Worm (Caenorhabditis elegans) whole organism, L1 larva: ENCODE results near the gene srx-6.

Experiments used
- C04F5.9 ChIP-seq: sonication (generic microtip); optimal IDR thresholded peaks from 2 replicates; lab custom pipeline; 2016; ENCODE audit warnings: missing genetic modification characterization, missing compliant biosample characterization
- C16A3.4 ChIP-seq: fragments of 150-350 bp; optimal IDR thresholded peaks from 2 replicates; lab custom pipeline; 2014; ENCODE audit warnings: missing biosample characterization, missing genetic modification characterization
- Y116A8C.19 ChIP-seq: sonication (generic microtip); optimal IDR thresholded peaks from 2 replicates; lab custom pipeline; 2016; ENCODE audit warnings: missing compliant biosample characterization, missing genetic modification characterization, borderline replicate concordance
- ama-1 ChIP-seq: fragments of 150-350 bp; optimal IDR thresholded peaks from 2 replicates; lab custom pipeline; 2014
- ceh-63 ChIP-seq: fragments of 200-800 bp; sonication (Bioruptor generic); optimal IDR thresholded peaks from 2 replicates; lab custom pipeline; 2018; ENCODE audit warnings: mild to moderate bottlenecking, missing genetic modification characterization, missing compliant biosample characterization
- ceh-82 ChIP-seq, 3 experiments: fragments of 150-350 bp in 1 of 3; sonication (generic microtip) in 2 of 3; optimal IDR thresholded peaks; 2 replicates each; lab custom pipeline; 2014 to 2017; ENCODE audit warnings: missing biosample characterization in 3 of 3, missing genetic modification characterization in 3 of 3
- ceh-88 ChIP-seq: fragments of 200-800 bp; sonication (Bioruptor generic); IDR thresholded peaks from 2 replicates; pipeline ENCODE4 v1.3.6; 2022; ENCODE audit warnings: missing genetic modification characterization, missing compliant biosample characterization
- dpl-1 ChIP-seq, 3 experiments: fragments of 150-350 bp in 2 of 3; sonication (generic microtip) in 1 of 3; optimal IDR thresholded peaks; 2 replicates each; lab custom pipeline; 2014 to 2017; ENCODE audit warnings: missing biosample characterization in 3 of 3, missing genetic modification characterization in 3 of 3, missing genetic modification reagents in 3 of 3
- efl-1 ChIP-seq, 4 experiments: fragments of 150-350 bp; optimal IDR thresholded peaks in 3 of 4; peaks in 1 of 4; 1 replicate in 1 of 4; 2 replicates in 3 of 4; lab custom pipeline; 2014; ENCODE audit warnings: missing biosample characterization in 2 of 4, missing genetic modification characterization in 2 of 4, missing genetic modification reagents in 2 of 4
- egl-27 ChIP-seq, 2 experiments: fragments of 150-350 bp in 1 of 2; sonication (generic microtip); optimal IDR thresholded peaks; 3 replicates each; lab custom pipeline; 2017 to 2018; ENCODE audit warnings: missing biosample characterization in 2 of 2, missing genetic modification characterization in 2 of 2, missing genetic modification reagents in 2 of 2
- elt-2 ChIP-seq: sonication (generic microtip); optimal IDR thresholded peaks from 2 replicates; lab custom pipeline; 2016; ENCODE audit warnings: missing genetic modification characterization, mild to moderate bottlenecking, inconsistent platforms, missing compliant biosample characterization, missing genetic modification reagents
- fkh-8 ChIP-seq: sonication (generic microtip); optimal IDR thresholded peaks from 2 replicates; lab custom pipeline; 2016; ENCODE audit warnings: mild to moderate bottlenecking, missing genetic modification characterization, missing compliant biosample characterization
- hpl-2 ChIP-seq: fragments of 150-350 bp; optimal IDR thresholded peaks from 2 replicates; lab custom pipeline; 2014; ENCODE audit warnings: missing biosample characterization, missing genetic modification reagents, missing genetic modification characterization
- lin-14 ChIP-seq: fragments of 200-800 bp; sonication (Bioruptor generic); optimal IDR thresholded peaks from 2 replicates; lab custom pipeline; 2018; ENCODE audit warnings: mild to moderate bottlenecking, missing genetic modification characterization, moderate library complexity, missing compliant biosample characterization
- lin-39 ChIP-seq: fragments of 150-350 bp; optimal IDR thresholded peaks from 2 replicates; lab custom pipeline; 2014; ENCODE audit warnings: missing biosample characterization, missing genetic modification reagents, missing genetic modification characterization
- lir-3 ChIP-seq: sonication (generic microtip); optimal IDR thresholded peaks from 2 replicates; lab custom pipeline; 2016; ENCODE audit warnings: mild to moderate bottlenecking, missing genetic modification characterization, moderate library complexity, missing compliant biosample characterization; ENCODE audit not compliant: poor library complexity
- lsy-2 ChIP-seq, 2 experiments: fragments of 150-350 bp; optimal IDR thresholded peaks; 2 replicates each; lab custom pipeline; 2014; ENCODE audit warnings: missing biosample characterization in 2 of 2, missing genetic modification characterization in 2 of 2
- mdl-1 ChIP-seq, 2 experiments: fragments of 150-350 bp; optimal IDR thresholded peaks; 2 replicates each; lab custom pipeline; 2014 to 2017; ENCODE audit warnings: missing biosample characterization in 2 of 2, missing genetic modification characterization in 2 of 2, inconsistent platforms in 1 of 2
- mep-1 ChIP-seq: fragments of 150-350 bp; optimal IDR thresholded peaks from 2 replicates; lab custom pipeline; 2014; ENCODE audit warnings: missing biosample characterization, missing genetic modification characterization
- nhr-11 ChIP-seq: fragments of 150-350 bp; optimal IDR thresholded peaks from 2 replicates; lab custom pipeline; 2014; ENCODE audit warnings: missing biosample characterization, missing genetic modification characterization
- nhr-19 ChIP-seq: fragments of 200-800 bp; sonication (Bioruptor generic); conservative IDR thresholded peaks from 2 replicates; pipeline ENCODE4 v1.3.6; 2022; ENCODE audit warnings: missing genetic modification characterization, missing compliant biosample characterization
- nhr-47 ChIP-seq: sonication (generic microtip); optimal IDR thresholded peaks from 2 replicates; lab custom pipeline; 2016; ENCODE audit warnings: mild to moderate bottlenecking, missing genetic modification characterization, moderate library complexity, missing compliant biosample characterization
- nhr-77 ChIP-seq: fragments of 150-350 bp; optimal IDR thresholded peaks from 2 replicates; lab custom pipeline; 2014; ENCODE audit warnings: missing biosample characterization, missing genetic modification characterization
- pax-3 ChIP-seq: fragments of 200-800 bp; sonication (Bioruptor generic); optimal IDR thresholded peaks from 2 replicates; lab custom pipeline; 2018; ENCODE audit warnings: mild to moderate bottlenecking, missing genetic modification characterization, moderate library complexity, missing compliant biosample characterization
- pqm-1 ChIP-seq: sonication (generic microtip); optimal IDR thresholded peaks from 3 replicates; lab custom pipeline; 2017; ENCODE audit warnings: missing biosample characterization, missing genetic modification characterization
- snpc-4 ChIP-seq: fragments of 150-350 bp; optimal IDR thresholded peaks from 2 replicates; lab custom pipeline; 2014; ENCODE audit warnings: missing biosample characterization, missing genetic modification characterization
- tlp-1 ChIP-seq: fragments of 150-350 bp; optimal IDR thresholded peaks from 2 replicates; lab custom pipeline; 2014; ENCODE audit warnings: missing biosample characterization, missing genetic modification characterization
- unc-86 ChIP-seq: sonication (generic microtip); optimal IDR thresholded peaks from 2 replicates; lab custom pipeline; 2016; ENCODE audit warnings: missing genetic modification characterization, missing compliant biosample characterization
- vab-15 ChIP-seq: sonication (generic microtip); optimal IDR thresholded peaks from 2 replicates; lab custom pipeline; 2017; ENCODE audit warnings: missing genotype, mild to moderate bottlenecking, missing genetic modification characterization, missing compliant biosample characterization
- ztf-11 ChIP-seq, 2 experiments: sonication (generic microtip); optimal IDR thresholded peaks; 2 replicates each; lab custom pipeline; 2016 to 2017; ENCODE audit warnings: missing genetic modification characterization in 2 of 2, missing biosample characterization in 1 of 2, missing compliant biosample characterization in 1 of 2
- ztf-4 ChIP-seq: fragments of 150-350 bp; optimal IDR thresholded peaks from 2 replicates; lab custom pipeline; 2014; ENCODE audit warnings: missing biosample characterization, missing genetic modification characterization

Gene srx-6

DNA sequence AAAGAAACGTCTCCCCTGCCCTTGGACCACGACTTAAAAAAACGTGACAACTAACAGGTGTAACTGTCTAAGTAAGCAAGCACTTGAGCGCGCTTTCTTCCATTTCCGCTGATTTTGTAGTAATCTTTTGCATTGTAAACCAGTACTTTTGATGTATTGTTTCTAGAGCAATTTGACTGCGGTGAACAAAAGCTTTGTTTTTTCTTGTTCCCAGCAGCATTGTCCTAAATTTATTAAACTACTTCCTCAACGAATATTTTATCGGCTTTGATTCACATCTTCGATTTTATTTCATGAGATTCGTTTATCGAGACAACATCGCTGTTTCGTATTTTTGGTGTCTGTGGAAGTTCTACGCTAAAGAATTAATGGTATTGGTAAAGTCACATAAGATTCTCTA lies 24.4 kb downstream of the srx-6 start, which contains the start of gene C13A2.1:
Gene C13A2.1, plus strand, starts transcription at position 301 of the 400 bp plus-strand sequence.
- TF ChIP-seq nhr-77 (tag; lab: Kevin White, UChicago), result no peak
- no peak for TF ChIP-seq elt-2
- TF ChIP-seq nhr-47 (tag; lab: Kevin White, UChicago), result no peak

ce11 chrV:7282037-7282436 lies 31.1 kb downstream of the srx-6 start, which contains the start of gene C13A2.3:
Gene C13A2.3 (plus strand): TSS chrV:7282337.
- TF ChIP-seq efl-1 (optimal IDR thresholded peaks at IDR 0.05; lab: Kevin White, UChicago), result no peak
- no peak for TF ChIP-seq efl-1 (GFP tag; optimal IDR thresholded peaks at IDR 0.05 in 1 of 2; lab: Kevin White, UChicago)
- TF ChIP-seq nhr-11, result no peak
- TF ChIP-seq lin-14, result no peak
- TF ChIP-seq unc-86, result no peak
- no peak for TF ChIP-seq egl-27 (tag; optimal IDR thresholded peaks at IDR 0.05; lab: Kevin White, UChicago)
- TF ChIP-seq ama-1 (lab: Kevin White, UChicago), result no peak

ce11 chrV:7279090-7279489 lies 34.0 kb downstream of the srx-6 start, which contains the start of gene C13A2.4:
Gene C13A2.4 (plus strand): TSS chrV:7279390.
- TF ChIP-seq nhr-19 (no peak), Y116A8C.19 (tag; lab: Kevin White, UChicago) (no peak), efl-1 (optimal IDR thresholded peaks at IDR 0.05; lab: Kevin White, UChicago) (no peak), efl-1 (GFP tag; optimal IDR thresholded peaks at IDR 0.05 in 1 of 2; lab: Kevin White, UChicago) (peak in 1 of 2 experiments; percentile 23)
- TF ChIP-seq, all 84 proteins: peak for 1

- no peak for TF ChIP-seq snpc-4 (tag; lab: Kevin White, UChicago)
- TF ChIP-seq ztf-4 (tag; lab: Kevin White, UChicago), result no peak
- no peak for TF ChIP-seq dpl-1 (GFP tag; optimal IDR thresholded peaks at IDR 0.05; lab: Kevin White, UChicago)
- no peak for TF ChIP-seq lir-3
- no peak for TF ChIP-seq hpl-2 (GFP tag; lab: Kevin White, UChicago)
- TF ChIP-seq egl-27 (tag; optimal IDR thresholded peaks at IDR 0.05; lab: Kevin White, UChicago), result no peak
- no peak for TF ChIP-seq tlp-1
- no peak for TF ChIP-seq vab-15 (tag; lab: Kevin White, UChicago)
- no peak for TF ChIP-seq ceh-82 (tag; optimal IDR thresholded peaks at IDR 0.05; lab: Kevin White, UChicago)
- TF ChIP-seq mep-1 (tag; lab: Kevin White, UChicago), result no peak
- no peak for TF ChIP-seq C04F5.9 (tag; lab: Kevin White, UChicago)
- no peak for TF ChIP-seq C16A3.4 (tag; lab: Kevin White, UChicago)
These were observed 37.6 kb downstream of the srx-6 start, which contains the start of gene C13A2.5 for ce11 chrV:7275491-7275890. Gene C13A2.5 (plus strand): TSS chrV:7275791.

DNA sequence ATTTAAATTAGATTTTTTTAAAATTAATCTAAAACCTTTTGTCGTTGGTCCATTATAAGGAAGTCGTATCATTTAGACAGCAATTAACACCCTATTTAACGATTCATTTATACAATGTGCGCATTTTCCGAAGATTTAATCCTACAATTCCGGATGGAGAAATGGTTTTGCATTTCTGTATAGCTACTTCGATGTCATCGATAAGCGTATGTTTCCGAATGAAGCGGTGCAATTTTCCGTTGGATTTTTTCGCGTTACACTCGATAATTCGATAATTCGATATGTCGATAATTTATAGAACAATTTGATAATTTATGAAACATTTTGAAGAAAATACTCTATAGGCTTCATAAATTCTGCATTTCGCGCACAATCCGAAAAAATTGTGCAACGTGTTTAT lies 38.1 kb downstream of the srx-6 start, which contains the start of gene C13A2.10:
Gene C13A2.10, minus strand, starts transcription at position 101 of the 400 bp plus-strand sequence.
- TF ChIP-seq pax-3 (tag; lab: Kevin White, UChicago), result no peak
- TF ChIP-seq ztf-4 (tag; lab: Kevin White, UChicago), result no peak
- TF ChIP-seq ztf-11 (tag; optimal IDR thresholded peaks at IDR 0.05; lab: Kevin White, UChicago), result no peak
- TF ChIP-seq fkh-8, result no peak
- TF ChIP-seq ceh-88 (GFP tag; lab: Robert Waterston, UW), result no peak
- TF ChIP-seq mdl-1 (tag; optimal IDR thresholded peaks at IDR 0.05; lab: Kevin White, UChicago), result no peak
- no peak for TF ChIP-seq lsy-2 (tag; optimal IDR thresholded peaks at IDR 0.05; lab: Kevin White, UChicago)
- no peak for TF ChIP-seq tlp-1
- no peak for TF ChIP-seq lin-39 (tag; lab: Kevin White, UChicago)
- TF ChIP-seq ceh-63 (GFP tag; lab: Kevin White, UChicago), result no peak
- TF ChIP-seq snpc-4 (tag; lab: Kevin White, UChicago), result no peak

- no peak for TF ChIP-seq pqm-1 (tag; lab: Kevin White, UChicago)
- TF ChIP-seq, all 84 proteins: peak for 0
These were observed 43.7 kb downstream of the srx-6 start, which contains the start of gene C13A2.6 for ce11 chrV:7269399-7269798. Gene C13A2.6 (plus strand): TSS chrV:7269699.
